Worm (Caenorhabditis elegans): Measurements from ENCODE around the gene gar-1.

The gar-1 gene

ce11 chrX:6430510-6430909, 54.2 kb downstream of the gar-1 start, which contains the start of gene ctsa-2:
Gene ctsa-2 (minus strand): TSS chrX:6430610.
- no peak for TF ChIP-seq K12H6.12 (tag; optimal IDR thresholded peaks at IDR 0.05)
- TF ChIP-seq bed-1 (GFP tag; IDR thresholded peaks at IDR 0.05), result no peak
- TF ChIP-seq nhr-90 (tag; optimal IDR thresholded peaks at IDR 0.05), result no peak
- no peak for TF ChIP-seq lin-26 (GFP tag; IDR thresholded peaks at IDR 0.05)
- TF ChIP-seq mel-28 (tag; optimal IDR thresholded peaks at IDR 0.05; ENCODE audit: borderline replicate concordance), result no peak
- TF ChIP-seq lin-40 (tag; optimal IDR thresholded peaks at IDR 0.05), result no peak
- TF ChIP-seq F55B11.4 (tag; optimal IDR thresholded peaks at IDR 0.05; ENCODE audit: borderline replicate concordance, insufficient read depth), result no peak
- no peak for TF ChIP-seq C06A6.2 (GFP tag; conservative IDR thresholded peaks at IDR 0.05)

ce11 chrX:6429552-6429951, 55.1 kb downstream of the gar-1 start:
- no peak for TF ChIP-seq chd-7 (tag; optimal IDR thresholded peaks at IDR 0.05)
- TF ChIP-seq nhr-80 (tag; optimal IDR thresholded peaks at IDR 0.05), result peak; percentile 55

All from whole organism, young adult.